Worm (Caenorhabditis elegans) whole organism, L1 larva: Measurements from ENCODE around the gene ptr-1.
A peak's percentile ranks its signal among the peaks of the same experiment; 100 is the strongest.

ENCODE experiments used
- C16A3.4 ChIP-seq: fragments of 150-350 bp; optimal IDR thresholded peaks from 2 replicates; lab custom pipeline; 2014; ENCODE audit warnings: missing biosample characterization, missing genetic modification characterization
- alr-1 ChIP-seq: fragments of 200-800 bp; sonication (Bioruptor generic); optimal IDR thresholded peaks from 2 replicates; lab custom pipeline; 2018; ENCODE audit warnings: borderline replicate concordance, mild to moderate bottlenecking, missing genetic modification characterization, missing compliant biosample characterization
- aly-2 ChIP-seq: fragments of 150-350 bp; optimal IDR thresholded peaks from 2 replicates; lab custom pipeline; 2014; ENCODE audit warnings: missing biosample characterization, missing genetic modification characterization
- blmp-1 ChIP-seq: fragments of 150-350 bp; optimal IDR thresholded peaks from 2 replicates; lab custom pipeline; 2014; ENCODE audit warnings: missing biosample characterization, missing genetic modification characterization
- ceh-63 ChIP-seq: fragments of 200-800 bp; sonication (Bioruptor generic); optimal IDR thresholded peaks from 2 replicates; lab custom pipeline; 2018; ENCODE audit warnings: mild to moderate bottlenecking, missing genetic modification characterization, missing compliant biosample characterization
- ceh-82 ChIP-seq, 3 experiments: fragments of 150-350 bp in 1 of 3; sonication (generic microtip) in 2 of 3; optimal IDR thresholded peaks; 2 replicates each; lab custom pipeline; 2014 to 2017; ENCODE audit warnings: missing biosample characterization in 3 of 3, missing genetic modification characterization in 3 of 3
- ceh-88 ChIP-seq: fragments of 200-800 bp; sonication (Bioruptor generic); IDR thresholded peaks from 2 replicates; pipeline ENCODE4 v1.3.6; 2022; ENCODE audit warnings: missing genetic modification characterization, missing compliant biosample characterization
- ceh-90 ChIP-seq: sonication (generic microtip); optimal IDR thresholded peaks from 2 replicates; lab custom pipeline; 2016; ENCODE audit warnings: missing genetic modification characterization, missing compliant biosample characterization
- ces-1 ChIP-seq: fragments of 150-350 bp; optimal IDR thresholded peaks from 2 replicates; lab custom pipeline; 2014; ENCODE audit warnings: missing biosample characterization, missing genetic modification reagents, missing genetic modification characterization
- dpl-1 ChIP-seq, 3 experiments: fragments of 150-350 bp in 2 of 3; sonication (generic microtip) in 1 of 3; optimal IDR thresholded peaks; 2 replicates each; lab custom pipeline; 2014 to 2017; ENCODE audit warnings: missing biosample characterization in 3 of 3, missing genetic modification characterization in 3 of 3, missing genetic modification reagents in 3 of 3
- dsc-1 ChIP-seq: sonication (generic microtip); optimal IDR thresholded peaks from 2 replicates; lab custom pipeline; 2016; ENCODE audit warnings: mild to moderate bottlenecking, missing genetic modification characterization, missing compliant biosample characterization
- efl-1 ChIP-seq, 4 experiments: fragments of 150-350 bp; optimal IDR thresholded peaks in 3 of 4; peaks in 1 of 4; 1 replicate in 1 of 4; 2 replicates in 3 of 4; lab custom pipeline; 2014; ENCODE audit warnings: missing biosample characterization in 2 of 4, missing genetic modification characterization in 2 of 4, missing genetic modification reagents in 2 of 4
- egl-13 ChIP-seq: sonication (generic microtip); optimal IDR thresholded peaks from 2 replicates; lab custom pipeline; 2016; ENCODE audit warnings: missing genotype, missing genetic modification reagents, missing genetic modification characterization, missing compliant biosample characterization
- elt-2 ChIP-seq: sonication (generic microtip); optimal IDR thresholded peaks from 2 replicates; lab custom pipeline; 2016; ENCODE audit warnings: missing genetic modification characterization, mild to moderate bottlenecking, inconsistent platforms, missing compliant biosample characterization, missing genetic modification reagents
- fkh-10 ChIP-seq: sonication (generic microtip); optimal IDR thresholded peaks from 2 replicates; lab custom pipeline; 2017; ENCODE audit warnings: missing biosample characterization, missing genetic modification reagents, missing genetic modification characterization
- fkh-8 ChIP-seq: sonication (generic microtip); optimal IDR thresholded peaks from 2 replicates; lab custom pipeline; 2016; ENCODE audit warnings: mild to moderate bottlenecking, missing genetic modification characterization, missing compliant biosample characterization
- grh-1 ChIP-seq: fragments of 200-800 bp; sonication (Bioruptor generic); IDR thresholded peaks from 2 replicates; pipeline ENCODE4 v1.3.6; 2022; ENCODE audit warnings: missing genetic modification reagents, missing genetic modification characterization, missing compliant biosample characterization
- hlh-4 ChIP-seq: sonication (generic microtip); optimal IDR thresholded peaks from 2 replicates; lab custom pipeline; 2016; ENCODE audit warnings: mild to moderate bottlenecking, missing genetic modification characterization, missing compliant biosample characterization
- hpl-2 ChIP-seq: fragments of 150-350 bp; optimal IDR thresholded peaks from 2 replicates; lab custom pipeline; 2014; ENCODE audit warnings: missing biosample characterization, missing genetic modification reagents, missing genetic modification characterization
- irx-1 ChIP-seq: sonication (generic microtip); optimal IDR thresholded peaks from 2 replicates; lab custom pipeline; 2016; ENCODE audit warnings: missing genetic modification characterization, missing compliant biosample characterization
- jun-1 ChIP-seq: fragments of 150-350 bp; optimal IDR thresholded peaks from 2 replicates; lab custom pipeline; 2014; ENCODE audit warnings: missing biosample characterization, missing genetic modification reagents, missing genetic modification characterization
- lin-14 ChIP-seq: fragments of 200-800 bp; sonication (Bioruptor generic); optimal IDR thresholded peaks from 2 replicates; lab custom pipeline; 2018; ENCODE audit warnings: mild to moderate bottlenecking, missing genetic modification characterization, moderate library complexity, missing compliant biosample characterization
- lin-35 ChIP-seq, 2 experiments: fragments of 150-350 bp; optimal IDR thresholded peaks; 2 replicates each; lab custom pipeline; 2014; ENCODE audit warnings: missing biosample characterization in 2 of 2, missing genetic modification characterization in 2 of 2, missing genetic modification reagents in 2 of 2
- lsy-2 ChIP-seq, 2 experiments: fragments of 150-350 bp; optimal IDR thresholded peaks; 2 replicates each; lab custom pipeline; 2014; ENCODE audit warnings: missing biosample characterization in 2 of 2, missing genetic modification characterization in 2 of 2
- mab-9 ChIP-seq: fragments of 200-800 bp; sonication (Bioruptor generic); IDR thresholded peaks from 2 replicates; pipeline ENCODE4 v1.3.6; 2022; ENCODE audit warnings: missing genetic modification reagents, missing genetic modification characterization, missing compliant biosample characterization
- mef-2 ChIP-seq: fragments of 150-350 bp; optimal IDR thresholded peaks from 2 replicates; lab custom pipeline; 2014; ENCODE audit warnings: missing biosample characterization, missing genetic modification characterization
- nhr-11 ChIP-seq: fragments of 150-350 bp; optimal IDR thresholded peaks from 2 replicates; lab custom pipeline; 2014; ENCODE audit warnings: missing biosample characterization, missing genetic modification characterization
- nhr-12 ChIP-seq: sonication (generic microtip); optimal IDR thresholded peaks from 2 replicates; lab custom pipeline; 2017; ENCODE audit warnings: missing biosample characterization, missing genetic modification characterization
- nhr-47 ChIP-seq: sonication (generic microtip); optimal IDR thresholded peaks from 2 replicates; lab custom pipeline; 2016; ENCODE audit warnings: mild to moderate bottlenecking, missing genetic modification characterization, moderate library complexity, missing compliant biosample characterization
- nhr-84 ChIP-seq: sonication (generic microtip); optimal IDR thresholded peaks from 2 replicates; lab custom pipeline; 2017; ENCODE audit warnings: missing biosample characterization, missing genetic modification characterization
- pag-3 ChIP-seq: sonication (generic microtip); optimal IDR thresholded peaks from 2 replicates; lab custom pipeline; 2017; ENCODE audit warnings: missing genetic modification characterization, mild to moderate bottlenecking, missing compliant biosample characterization, antibody characterized with exemption, borderline replicate concordance; ENCODE audit not compliant: insufficient read depth
- pax-3 ChIP-seq: fragments of 200-800 bp; sonication (Bioruptor generic); optimal IDR thresholded peaks from 2 replicates; lab custom pipeline; 2018; ENCODE audit warnings: mild to moderate bottlenecking, missing genetic modification characterization, moderate library complexity, missing compliant biosample characterization
- rnt-1 ChIP-seq: sonication (generic microtip); optimal IDR thresholded peaks from 2 replicates; lab custom pipeline; 2016; ENCODE audit warnings: mild to moderate bottlenecking, missing genetic modification characterization, moderate library complexity, missing compliant biosample characterization
- snu-23 ChIP-seq: sonication (generic microtip); optimal IDR thresholded peaks from 2 replicates; lab custom pipeline; 2016; ENCODE audit warnings: missing genetic modification characterization, missing compliant biosample characterization
- sox-4 ChIP-seq: sonication (generic microtip); optimal IDR thresholded peaks from 2 replicates; lab custom pipeline; 2016; ENCODE audit warnings: missing genetic modification characterization, missing compliant biosample characterization
- sptf-1 ChIP-seq: fragments of 150-350 bp; optimal IDR thresholded peaks from 2 replicates; lab custom pipeline; 2014; ENCODE audit warnings: missing biosample characterization, missing genetic modification characterization
- swsn-7 ChIP-seq: sonication (generic microtip); optimal IDR thresholded peaks from 2 replicates; lab custom pipeline; 2016; ENCODE audit warnings: missing genetic modification characterization, missing compliant biosample characterization
- vab-15 ChIP-seq: sonication (generic microtip); optimal IDR thresholded peaks from 2 replicates; lab custom pipeline; 2017; ENCODE audit warnings: missing genotype, mild to moderate bottlenecking, missing genetic modification characterization, missing compliant biosample characterization
- ztf-11 ChIP-seq, 2 experiments: sonication (generic microtip); optimal IDR thresholded peaks; 2 replicates each; lab custom pipeline; 2016 to 2017; ENCODE audit warnings: missing genetic modification characterization in 2 of 2, missing biosample characterization in 1 of 2, missing compliant biosample characterization in 1 of 2

Gene ptr-1

ce11 chrV:9202710-9203109 lies 21.2 kb upstream of the ptr-1 start, which contains the start of gene asp-2:
TSS of gene asp-2 (plus strand) at chrV:9203077.
- TF ChIP-seq efl-1 (optimal IDR thresholded peaks at IDR 0.05; lab: Kevin White, UChicago) (no peak), efl-1 (GFP tag; optimal IDR thresholded peaks at IDR 0.05 in 1 of 2; lab: Kevin White, UChicago) (peak in 1 of 2 experiments; percentile 49), snu-23 (GFP tag; lab: Kevin White, UChicago) (no peak), ztf-11 (tag; optimal IDR thresholded peaks at IDR 0.05; lab: Kevin White, UChicago) (no peak), ceh-88 (GFP tag; lab: Robert Waterston, UW) (no peak), vab-15 (tag; lab: Kevin White, UChicago) (no peak), grh-1 (no peak), egl-13 (no peak), ceh-82 (tag; optimal IDR thresholded peaks at IDR 0.05; lab: Kevin White, UChicago) (no peak), nhr-11 (no peak), swsn-7 (tag; lab: Kevin White, UChicago) (no peak), blmp-1 (tag; lab: Kevin White, UChicago) (no peak), mef-2 (no peak), lsy-2 (tag; optimal IDR thresholded peaks at IDR 0.05; lab: Kevin White, UChicago) (no peak), sox-4 (no peak), elt-2 (tag; lab: Kevin White, UChicago) (peak; percentile 83), lin-35 (GFP tag; optimal IDR thresholded peaks at IDR 0.05; lab: Kevin White, UChicago) (peak in 1 of 2 experiments; percentile 10), C16A3.4 (tag; lab: Kevin White, UChicago) (no peak)

ce11 chrV:9198887-9199286 lies 17.4 kb upstream of the ptr-1 start, which contains the start of gene str-177:
TSS of gene str-177 (minus strand) at chrV:9198987.
- no peak for TF ChIP-seq lin-14 (GFP tag; lab: Kevin White, UChicago)
- TF ChIP-seq mab-9 (GFP tag; lab: Robert Waterston, UW), result no peak
- TF ChIP-seq nhr-12 (tag; lab: Kevin White, UChicago), result no peak
- TF ChIP-seq dpl-1 (GFP tag; optimal IDR thresholded peaks at IDR 0.05; lab: Kevin White, UChicago), result no peak
- no peak for TF ChIP-seq hlh-4
- TF ChIP-seq ces-1, result no peak
- no peak for TF ChIP-seq lsy-2 (tag; optimal IDR thresholded peaks at IDR 0.05; lab: Kevin White, UChicago)
- TF ChIP-seq ceh-90 (tag; lab: Kevin White, UChicago), result no peak
- TF ChIP-seq rnt-1 (tag; lab: Kevin White, UChicago), result no peak
- TF ChIP-seq ztf-11 (tag; optimal IDR thresholded peaks at IDR 0.05; lab: Kevin White, UChicago), result no peak
- no peak for TF ChIP-seq jun-1 (tag; lab: Kevin White, UChicago)
- no peak for TF ChIP-seq fkh-10 (GFP tag; lab: Kevin White, UChicago)
- no peak for TF ChIP-seq hpl-2 (GFP tag; lab: Kevin White, UChicago)
- no peak for TF ChIP-seq aly-2
- TF ChIP-seq nhr-84 (tag; lab: Kevin White, UChicago), result no peak
- TF ChIP-seq sptf-1 (tag; lab: Kevin White, UChicago), result no peak
- TF ChIP-seq fkh-8 (tag; lab: Kevin White, UChicago), result no peak
- TF ChIP-seq, all 84 proteins: peak for 0

- TF ChIP-seq ceh-63 (GFP tag; lab: Kevin White, UChicago) (no peak), blmp-1 (tag; lab: Kevin White, UChicago) (peak; percentile 41)
Measured at ce11 chrV:9197121-9197520, 15.6 kb upstream of the ptr-1 start, which contains the start of gene C24B5.4. TSS of gene C24B5.4 (minus strand) at chrV:9197326.

- TF ChIP-seq irx-1 (tag; lab: Kevin White, UChicago) (no peak), pax-3 (no peak), ceh-63 (GFP tag; lab: Kevin White, UChicago) (no peak), hlh-4 (no peak), lin-35 (GFP tag; optimal IDR thresholded peaks at IDR 0.05; lab: Kevin White, UChicago) (no peak), nhr-47 (tag; lab: Kevin White, UChicago) (peak; percentile 22), dpl-1 (GFP tag; optimal IDR thresholded peaks at IDR 0.05; lab: Kevin White, UChicago) (no peak), fkh-8 (tag; lab: Kevin White, UChicago) (peak; percentile 1), lin-14 (GFP tag; lab: Kevin White, UChicago) (peak; percentile 74), fkh-10 (GFP tag; lab: Kevin White, UChicago) (peak; percentile 53), nhr-11 (no peak), ceh-82 (tag; optimal IDR thresholded peaks at IDR 0.05; lab: Kevin White, UChicago) (peak in 1 of 3 experiments; percentile 22), egl-13 (peak; percentile 27), alr-1 (tag; lab: Kevin White, UChicago) (no peak), efl-1 (optimal IDR thresholded peaks at IDR 0.05; lab: Kevin White, UChicago) (no peak), efl-1 (GFP tag; optimal IDR thresholded peaks at IDR 0.05 in 1 of 2; lab: Kevin White, UChicago) (peak in 1 of 2 experiments; percentile 17), pag-3 (tag; lab: Kevin White, UChicago) (no peak), dsc-1 (tag; lab: Kevin White, UChicago) (peak; percentile 25)
Measured at ce11 chrV:9194055-9194454, 12.5 kb upstream of the ptr-1 start.
